Worm (Caenorhabditis elegans): ENCODE results near the gene unc-69.

Gene unc-69

ce11 chrIII:10296904-10297303 is 21.8 kb upstream of the unc-69 start:
- no peak for TF ChIP-seq madf-2 (tag; optimal IDR thresholded peaks at IDR 0.05)
- TF ChIP-seq odd-2 (tag; optimal IDR thresholded peaks at IDR 0.05) = no peak
- no peak for TF ChIP-seq zip-5 (tag; optimal IDR thresholded peaks at IDR 0.05)
- no peak for TF ChIP-seq hlh-8 (tag; optimal IDR thresholded peaks at IDR 0.05)
- no peak for TF ChIP-seq ttx-3 (tag; optimal IDR thresholded peaks at IDR 0.05)
- TF ChIP-seq tbx-2 (tag; optimal IDR thresholded peaks at IDR 0.05) = no peak
- no peak for TF ChIP-seq unc-86 (tag; optimal IDR thresholded peaks at IDR 0.05)
- no peak for TF ChIP-seq unc-55 (GFP tag; optimal IDR thresholded peaks at IDR 0.05)
- TF ChIP-seq pag-3 (tag; optimal IDR thresholded peaks at IDR 0.05; ENCODE audit: borderline replicate concordance) = no peak
- TF ChIP-seq elt-2 (tag; optimal IDR thresholded peaks at IDR 0.05) = no peak
- TF ChIP-seq ceh-24 (tag; optimal IDR thresholded peaks at IDR 0.05) = no peak
- no peak for TF ChIP-seq syd-9 (tag; optimal IDR thresholded peaks at IDR 0.05)
- TF ChIP-seq ceh-19 (GFP tag; optimal IDR thresholded peaks at IDR 0.05) = no peak
- no peak for TF ChIP-seq ceh-22 (tag; optimal IDR thresholded peaks at IDR 0.05)
- no peak for TF ChIP-seq hlh-6 (tag; optimal IDR thresholded peaks at IDR 0.05)

DNA sequence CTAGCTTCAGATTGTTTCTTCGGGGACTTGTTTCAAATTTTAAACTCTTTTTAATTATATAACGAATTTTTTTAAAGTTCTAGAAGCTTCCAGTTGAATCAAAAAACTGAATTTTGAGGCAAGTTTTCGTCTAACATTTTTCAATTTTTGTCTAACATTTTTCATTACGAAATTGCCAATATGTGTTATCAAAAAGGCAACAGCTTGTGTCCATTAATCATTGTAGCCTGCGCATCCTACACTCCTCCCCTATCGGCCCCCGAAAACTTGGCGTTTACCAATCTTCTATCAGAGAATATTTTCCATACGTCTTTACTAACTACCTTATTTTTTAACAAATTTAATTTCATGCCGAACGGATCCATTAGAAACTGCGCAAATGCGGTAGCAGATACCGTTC is 18.7 kb upstream of the unc-69 start, which contains the start of gene vglu-3:
vglu-3 (plus strand) TSS at position 301 of the 400 bp plus-strand sequence.
- no peak for TF ChIP-seq ttx-3 (tag; optimal IDR thresholded peaks at IDR 0.05)
- TF ChIP-seq hlh-6 (tag; optimal IDR thresholded peaks at IDR 0.05) = no peak
- TF ChIP-seq pqm-1 (tag; optimal IDR thresholded peaks at IDR 0.05) = no peak
- TF ChIP-seq odd-2 (tag; optimal IDR thresholded peaks at IDR 0.05) = no peak
- no peak for TF ChIP-seq sox-4 (tag; optimal IDR thresholded peaks at IDR 0.05)
- TF ChIP-seq Y22D7AL.16 (tag; optimal IDR thresholded peaks at IDR 0.05) = no peak
- no peak for TF ChIP-seq nhr-11 (tag; optimal IDR thresholded peaks at IDR 0.05)
- TF ChIP-seq pha-2 (tag; optimal IDR thresholded peaks at IDR 0.05) = no peak
- TF ChIP-seq ceh-19 (GFP tag; optimal IDR thresholded peaks at IDR 0.05) = no peak
- TF ChIP-seq K09A11.1 (tag; optimal IDR thresholded peaks at IDR 0.05; ENCODE audit: insufficient read depth) = no peak
- no peak for TF ChIP-seq gmeb-2 (tag; optimal IDR thresholded peaks at IDR 0.05)

DNA sequence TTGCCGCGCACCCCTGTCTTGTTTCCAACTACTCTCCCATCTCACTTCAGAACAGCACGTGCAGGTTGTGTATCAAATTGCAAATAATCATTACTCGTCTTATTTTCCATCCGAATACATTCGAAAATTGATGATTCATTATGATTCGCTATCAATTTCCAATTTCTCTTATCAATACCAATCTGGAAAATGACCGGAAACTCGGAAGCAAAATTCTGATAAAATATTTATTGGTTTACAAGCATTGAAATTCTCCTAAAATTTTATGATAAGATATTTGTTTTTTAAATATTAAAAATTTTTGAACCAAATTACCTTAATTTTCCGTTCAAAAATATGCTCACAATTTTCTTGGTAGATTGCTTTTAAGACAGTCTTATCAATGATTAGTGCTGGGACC is 13.4 kb upstream of the unc-69 start:
- TF ChIP-seq sdc-2 (tag; optimal IDR thresholded peaks at IDR 0.05) (no peak), ztf-16 (tag; optimal IDR thresholded peaks at IDR 0.05) (no peak), elt-4 (tag; optimal IDR thresholded peaks at IDR 0.05) (no peak), pha-4 (tag; optimal IDR thresholded peaks at IDR 0.05) (no peak), mec-3 (tag; optimal IDR thresholded peaks at IDR 0.05; ENCODE audit: borderline replicate concordance) (no peak), unc-3 (GFP tag; conservative IDR thresholded peaks at IDR 0.05) (no peak), unc-3 (tag; optimal IDR thresholded peaks at IDR 0.05) (no peak), C08G9.2 (tag; optimal IDR thresholded peaks at IDR 0.05) (no peak), madf-2 (tag; optimal IDR thresholded peaks at IDR 0.05) (no peak)

DNA sequence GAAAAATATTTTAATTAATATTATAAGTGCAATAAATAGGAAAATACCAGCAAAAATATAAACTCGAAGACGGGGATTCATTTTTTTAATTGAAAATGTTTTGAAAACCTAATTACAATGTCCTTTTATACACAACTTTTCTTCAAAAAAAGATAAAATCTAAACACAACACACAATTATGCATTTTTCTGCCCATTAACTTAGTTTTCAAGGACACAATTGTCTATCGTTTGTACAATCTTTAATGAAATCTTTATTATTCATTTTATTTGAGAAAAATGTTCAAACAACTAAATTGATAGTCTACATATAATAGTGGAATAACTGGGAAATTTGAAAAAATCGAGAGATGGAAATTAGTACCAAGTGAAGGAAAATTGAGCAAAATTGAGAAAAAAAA is 12.7 kb upstream of the unc-69 start, which contains the start of gene T07A5.1:
T07A5.1 (minus strand) TSS at position 149 of the 400 bp plus-strand sequence.
- TF ChIP-seq hlh-30 (tag; optimal IDR thresholded peaks at IDR 0.05; ENCODE audit: insufficient read depth) = no peak
- TF ChIP-seq odd-2 (tag; optimal IDR thresholded peaks at IDR 0.05) = no peak
- TF ChIP-seq K09A11.1 (tag; optimal IDR thresholded peaks at IDR 0.05; ENCODE audit: insufficient read depth) = no peak
- no peak for TF ChIP-seq nhr-232 (tag; optimal IDR thresholded peaks at IDR 0.05)
- TF ChIP-seq ref-2 (tag; optimal IDR thresholded peaks at IDR 0.05) = no peak
- no peak for TF ChIP-seq C08G9.2 (tag; optimal IDR thresholded peaks at IDR 0.05)
- no peak for TF ChIP-seq zip-5 (tag; optimal IDR thresholded peaks at IDR 0.05)

ce11 chrIII:10311016-10311415 is 7.7 kb upstream of the unc-69 start, which contains the start of gene T07A5.7:
Gene T07A5.7 (minus strand): TSS chrIII:10311116.
- no peak for TF ChIP-seq ceh-9 (tag; optimal IDR thresholded peaks at IDR 0.05)
- TF ChIP-seq ceh-30 (tag; optimal IDR thresholded peaks at IDR 0.05) = no peak
- TF ChIP-seq nhr-232 (tag; optimal IDR thresholded peaks at IDR 0.05) = no peak
- TF ChIP-seq mec-3 (tag; optimal IDR thresholded peaks at IDR 0.05; ENCODE audit: borderline replicate concordance) = no peak
- TF ChIP-seq pros-1 (tag; optimal IDR thresholded peaks at IDR 0.05) = no peak
- no peak for TF ChIP-seq K09A11.1 (tag; optimal IDR thresholded peaks at IDR 0.05; ENCODE audit: insufficient read depth)
- no peak for TF ChIP-seq pha-4 (tag; optimal IDR thresholded peaks at IDR 0.05)
- TF ChIP-seq syd-9 (tag; optimal IDR thresholded peaks at IDR 0.05) = no peak
- no peak for TF ChIP-seq pha-2 (tag; optimal IDR thresholded peaks at IDR 0.05)
- no peak for TF ChIP-seq T23F11.4 (GFP tag; optimal IDR thresholded peaks at IDR 0.05)
- no peak for TF ChIP-seq fax-1 (tag; optimal IDR thresholded peaks at IDR 0.05)
- no peak for TF ChIP-seq pax-1 (tag; optimal IDR thresholded peaks at IDR 0.05)
